Worm (Caenorhabditis elegans) whole organism, mixed stage, embryonic: ENCODE measurements around the gene sup-26.

Source experiments
- M03D4.4 ChIP-seq: sonication (generic microtip); optimal IDR thresholded peaks from 2 replicates; lab custom pipeline; 2017; ENCODE audit warnings: mild to moderate bottlenecking, missing genetic modification characterization, missing compliant biosample characterization
- bed-3 ChIP-seq: fragments of 200-800 bp; sonication (Bioruptor generic); optimal IDR thresholded peaks from 3 replicates; lab custom pipeline; 2018; ENCODE audit warnings: mild to moderate bottlenecking, missing genetic modification characterization, moderate library complexity, missing compliant biosample characterization
- blmp-1 ChIP-seq: fragments of 150-350 bp; optimal IDR thresholded peaks from 2 replicates; lab custom pipeline; 2014; ENCODE audit warnings: missing biosample characterization, missing genetic modification characterization
- ceh-39 ChIP-seq: fragments of 150-350 bp; optimal IDR thresholded peaks from 2 replicates; lab custom pipeline; 2014; ENCODE audit warnings: missing biosample characterization, missing genetic modification characterization
- ceh-83 ChIP-seq: fragments of 200-800 bp; sonication (Bioruptor generic); optimal IDR thresholded peaks from 2 replicates; lab custom pipeline; 2018; ENCODE audit warnings: mild to moderate bottlenecking, missing genetic modification characterization, missing compliant biosample characterization
- ces-1 ChIP-seq: fragments of 150-350 bp; optimal IDR thresholded peaks from 2 replicates; lab custom pipeline; 2014; ENCODE audit warnings: missing biosample characterization, missing genetic modification reagents, missing genetic modification characterization
- cnd-1 ChIP-seq: fragments of 200-800 bp; sonication (Bioruptor generic); optimal IDR thresholded peaks from 2 replicates; lab custom pipeline; 2018; ENCODE audit warnings: mild to moderate bottlenecking, missing genetic modification characterization, missing compliant biosample characterization
- drap-1 ChIP-seq: fragments of 200-800 bp; sonication (Bioruptor generic); optimal IDR thresholded peaks from 3 replicates; lab custom pipeline; 2018; ENCODE audit warnings: mild to moderate bottlenecking, missing genetic modification characterization, missing compliant biosample characterization
- elt-1 ChIP-seq: sonication (generic microtip); optimal IDR thresholded peaks from 2 replicates; lab custom pipeline; 2017; ENCODE audit warnings: missing genetic modification characterization, mild to moderate bottlenecking, missing compliant biosample characterization, antibody characterized with exemption, moderate library complexity, borderline replicate concordance; ENCODE audit not compliant: insufficient read depth
- elt-3 ChIP-seq: fragments of 150-350 bp; optimal IDR thresholded peaks from 2 replicates; lab custom pipeline; 2014; ENCODE audit warnings: missing biosample characterization, missing genetic modification characterization
- ham-2 ChIP-seq: fragments of 200-800 bp; sonication (Bioruptor generic); optimal IDR thresholded peaks from 2 replicates; lab custom pipeline; 2018; ENCODE audit warnings: mild to moderate bottlenecking, missing genetic modification characterization, missing compliant biosample characterization
- hlh-1 ChIP-seq: fragments of 150-350 bp; optimal IDR thresholded peaks from 2 replicates; lab custom pipeline; 2014; ENCODE audit warnings: missing biosample characterization, missing genetic modification reagents, missing genetic modification characterization
- lin-13 ChIP-seq: fragments of 150-350 bp; optimal IDR thresholded peaks from 2 replicates; lab custom pipeline; 2014; ENCODE audit warnings: missing biosample characterization, missing genetic modification characterization
- lsy-2 ChIP-seq: fragments of 150-350 bp; optimal IDR thresholded peaks from 2 replicates; lab custom pipeline; 2014; ENCODE audit warnings: missing biosample characterization, missing genetic modification characterization
- mab-5 ChIP-seq: fragments of 150-350 bp; optimal IDR thresholded peaks from 2 replicates; lab custom pipeline; 2014; ENCODE audit warnings: missing biosample characterization, missing genetic modification characterization
- mep-1 ChIP-seq: fragments of 150-350 bp; optimal IDR thresholded peaks from 2 replicates; lab custom pipeline; 2017; ENCODE audit warnings: missing biosample characterization, missing genetic modification reagents, missing genetic modification characterization, inconsistent platforms
- mls-2 ChIP-seq: sonication (generic microtip); optimal IDR thresholded peaks from 2 replicates; lab custom pipeline; 2016; ENCODE audit warnings: mild to moderate bottlenecking, missing genetic modification characterization, moderate library complexity, missing compliant biosample characterization
- nhr-12 ChIP-seq: fragments of 150-350 bp; optimal IDR thresholded peaks from 2 replicates; lab custom pipeline; 2014; ENCODE audit warnings: missing biosample characterization, missing genetic modification characterization
- nhr-2 ChIP-seq: fragments of 150-350 bp; optimal IDR thresholded peaks from 2 replicates; lab custom pipeline; 2014; ENCODE audit warnings: missing biosample characterization, missing genetic modification characterization
- nhr-237 ChIP-seq: fragments of 150-350 bp; optimal IDR thresholded peaks from 2 replicates; lab custom pipeline; 2014; ENCODE audit warnings: missing biosample characterization, missing genetic modification characterization
- nhr-28 ChIP-seq: fragments of 150-350 bp; optimal IDR thresholded peaks from 2 replicates; lab custom pipeline; 2014; ENCODE audit warnings: missing biosample characterization, missing genetic modification characterization
- nhr-76 ChIP-seq: sonication (generic microtip); optimal IDR thresholded peaks from 2 replicates; lab custom pipeline; 2017; ENCODE audit warnings: missing biosample characterization, missing genetic modification characterization
- pha-4 ChIP-seq: fragments of 150-350 bp; optimal IDR thresholded peaks from 2 replicates; lab custom pipeline; 2018; ENCODE audit warnings: missing biosample characterization, missing genetic modification reagents, missing genetic modification characterization
- sem-2 ChIP-seq: fragments of 200-800 bp; sonication (Bioruptor generic); optimal IDR thresholded peaks from 2 replicates; lab custom pipeline; 2018; ENCODE audit warnings: mild to moderate bottlenecking, missing genetic modification characterization, missing compliant biosample characterization
- sptf-1 ChIP-seq: sonication (generic microtip); optimal IDR thresholded peaks from 2 replicates; lab custom pipeline; 2017; ENCODE audit warnings: mild to moderate bottlenecking, missing genetic modification characterization, moderate library complexity, missing compliant biosample characterization
- tbx-8 ChIP-seq: fragments of 200-800 bp; sonication (Bioruptor generic); optimal IDR thresholded peaks from 2 replicates; lab custom pipeline; 2018; ENCODE audit warnings: mild to moderate bottlenecking, missing genetic modification characterization, moderate library complexity, missing compliant biosample characterization
- unc-120 ChIP-seq: sonication (generic microtip); optimal IDR thresholded peaks from 2 replicates; lab custom pipeline; 2017; ENCODE audit warnings: missing genetic modification characterization, missing compliant biosample characterization; ENCODE audit not compliant: poor library complexity, severe bottlenecking
- unc-39 ChIP-seq: fragments of 150-350 bp; optimal IDR thresholded peaks from 2 replicates; lab custom pipeline; 2014; ENCODE audit warnings: missing biosample characterization, missing genetic modification characterization
- unc-62 ChIP-seq: fragments of 150-350 bp; optimal IDR thresholded peaks from 2 replicates; lab custom pipeline; 2014; ENCODE audit warnings: missing biosample characterization, missing genetic modification reagents, missing genetic modification characterization
- zip-8 ChIP-seq: fragments of 150-350 bp; optimal IDR thresholded peaks from 2 replicates; lab custom pipeline; 2014; ENCODE audit warnings: missing biosample characterization, missing genetic modification characterization
- ztf-11 ChIP-seq: fragments of 150-350 bp; optimal IDR thresholded peaks from 2 replicates; lab custom pipeline; 2014; ENCODE audit warnings: missing biosample characterization, missing genetic modification characterization

The sup-26 gene

DNA sequence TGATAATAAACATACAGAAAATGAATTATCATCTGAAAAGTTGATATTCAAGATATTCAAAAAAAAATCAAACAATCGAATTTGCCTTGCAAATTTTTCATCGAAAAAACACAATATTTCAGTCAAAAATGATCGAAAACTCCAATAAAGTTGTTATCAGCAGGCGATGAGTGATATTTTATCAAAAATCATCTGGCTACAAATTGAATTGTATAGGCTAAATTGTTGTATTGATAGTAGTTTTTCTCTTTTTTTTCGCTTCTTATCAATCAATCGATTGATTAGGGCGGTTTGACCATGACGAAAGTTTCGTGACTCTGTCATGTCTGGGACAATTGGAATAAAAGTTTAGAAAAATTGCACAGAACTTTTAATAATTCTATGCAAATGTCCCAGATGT lies 39.9 kb downstream of the sup-26 start:
- no peak for TF ChIP-seq drap-1 (GFP tag; lab: Kevin White, UChicago)
- no peak for TF ChIP-seq M03D4.4
- no peak for TF ChIP-seq mab-5 (tag; lab: Kevin White, UChicago)
- TF ChIP-seq unc-39 = no peak
- TF ChIP-seq tbx-8 (GFP tag; lab: Kevin White, UChicago) = no peak
- no peak for TF ChIP-seq ceh-83 (GFP tag; lab: Kevin White, UChicago)
- no peak for TF ChIP-seq lsy-2 (tag; lab: Kevin White, UChicago)
- TF ChIP-seq sem-2 (GFP tag; lab: Kevin White, UChicago) = no peak
- TF ChIP-seq mls-2 (tag; lab: Kevin White, UChicago) = no peak
- no peak for TF ChIP-seq ces-1 (GFP tag; lab: Kevin White, UChicago)
- no peak for TF ChIP-seq elt-3 (tag; lab: Kevin White, UChicago)
- no peak for TF ChIP-seq elt-1 (tag; lab: Kevin White, UChicago)
- TF ChIP-seq zip-8 (tag; lab: Kevin White, UChicago) = no peak
- no peak for TF ChIP-seq cnd-1 (tag; lab: Kevin White, UChicago)

DNA sequence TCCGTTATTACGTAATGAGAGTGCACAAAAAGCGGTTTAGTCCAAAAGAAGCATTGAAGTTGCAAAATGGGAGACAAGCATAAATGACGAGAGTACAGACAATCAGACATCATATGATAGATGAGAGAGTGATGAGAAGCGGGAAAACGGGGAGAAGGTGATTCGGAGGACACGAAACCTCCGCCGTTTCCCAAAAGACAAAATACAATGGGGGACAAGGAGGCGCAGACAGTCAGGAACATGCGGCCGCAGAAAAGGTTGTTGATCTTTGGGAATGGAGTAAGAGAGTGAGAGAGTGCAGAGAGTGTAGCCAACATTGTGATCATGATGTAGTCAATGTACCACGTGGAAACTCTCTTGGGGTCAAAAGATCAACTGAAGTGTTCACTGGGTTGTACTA lies 42.4 kb downstream of the sup-26 start:
- no peak for TF ChIP-seq ceh-83 (GFP tag; lab: Kevin White, UChicago)
- TF ChIP-seq mep-1 = peak; percentile 57
- peak; percentile 59 for TF ChIP-seq ces-1 (GFP tag; lab: Kevin White, UChicago)
- peak; percentile 84 for TF ChIP-seq unc-62 (GFP tag; lab: Kevin White, UChicago)
- peak; percentile 92 for TF ChIP-seq pha-4 (tag; lab: Kevin White, UChicago)
- TF ChIP-seq nhr-237 (tag; lab: Kevin White, UChicago) = peak; percentile 85
- peak; percentile 37 for TF ChIP-seq sptf-1 (tag; lab: Kevin White, UChicago)
- peak; percentile 25 for TF ChIP-seq lsy-2 (tag; lab: Kevin White, UChicago)
- TF ChIP-seq nhr-28 (tag; lab: Kevin White, UChicago) = peak; percentile 76
- peak; percentile 77 for TF ChIP-seq ham-2
- TF ChIP-seq cnd-1 (tag; lab: Kevin White, UChicago) = no peak
- peak; percentile 30 for TF ChIP-seq mls-2 (tag; lab: Kevin White, UChicago)
- TF ChIP-seq elt-1 (tag; lab: Kevin White, UChicago) = peak; percentile 57
- TF ChIP-seq mab-5 (tag; lab: Kevin White, UChicago) = no peak
- no peak for TF ChIP-seq tbx-8 (GFP tag; lab: Kevin White, UChicago)
- peak; percentile 40 for TF ChIP-seq hlh-1 (tag; lab: Kevin White, UChicago)
- no peak for TF ChIP-seq blmp-1
- TF ChIP-seq ztf-11 (tag; lab: Kevin White, UChicago) = peak; percentile 27
- TF ChIP-seq lin-13 (tag; lab: Kevin White, UChicago) = peak; percentile 35
- peak; percentile 59 for TF ChIP-seq zip-8 (tag; lab: Kevin White, UChicago)
- peak; percentile 94 for TF ChIP-seq nhr-12 (tag; lab: Kevin White, UChicago)
- TF ChIP-seq unc-120 (tag; lab: Kevin White, UChicago) = peak; percentile 96
- no peak for TF ChIP-seq nhr-2 (tag; lab: Kevin White, UChicago)
- TF ChIP-seq drap-1 (GFP tag; lab: Kevin White, UChicago) = peak; percentile 25
- TF ChIP-seq, all 35 proteins: peak for 18

DNA sequence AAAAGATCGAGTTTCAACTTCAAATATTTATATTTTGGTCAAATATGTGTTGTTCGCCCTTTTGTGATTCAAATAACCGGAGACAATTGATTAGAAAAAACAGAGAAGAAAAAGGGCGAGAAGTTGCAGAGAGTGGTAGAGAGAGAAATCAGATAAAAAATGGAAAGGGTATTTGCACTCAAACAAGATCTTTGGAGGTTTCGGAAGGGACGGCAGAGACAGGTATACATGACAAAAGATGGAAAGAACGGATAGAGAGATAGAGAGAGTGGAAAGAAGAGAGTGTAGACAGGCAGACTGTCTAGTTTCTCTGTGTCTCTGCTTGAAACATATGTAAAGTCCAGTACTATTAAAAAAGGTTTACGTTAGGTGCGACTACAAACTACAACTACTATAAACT lies 43.8 kb downstream of the sup-26 start:
- no peak for TF ChIP-seq nhr-76 (tag; lab: Kevin White, UChicago)
- TF ChIP-seq sptf-1 (tag; lab: Kevin White, UChicago) = no peak
- TF ChIP-seq lin-13 (tag; lab: Kevin White, UChicago) = peak; percentile 32
- peak; percentile 22 for TF ChIP-seq mep-1
- TF ChIP-seq unc-62 (GFP tag; lab: Kevin White, UChicago) = peak; percentile 2
- TF ChIP-seq elt-1 (tag; lab: Kevin White, UChicago) = peak; percentile 38

DNA sequence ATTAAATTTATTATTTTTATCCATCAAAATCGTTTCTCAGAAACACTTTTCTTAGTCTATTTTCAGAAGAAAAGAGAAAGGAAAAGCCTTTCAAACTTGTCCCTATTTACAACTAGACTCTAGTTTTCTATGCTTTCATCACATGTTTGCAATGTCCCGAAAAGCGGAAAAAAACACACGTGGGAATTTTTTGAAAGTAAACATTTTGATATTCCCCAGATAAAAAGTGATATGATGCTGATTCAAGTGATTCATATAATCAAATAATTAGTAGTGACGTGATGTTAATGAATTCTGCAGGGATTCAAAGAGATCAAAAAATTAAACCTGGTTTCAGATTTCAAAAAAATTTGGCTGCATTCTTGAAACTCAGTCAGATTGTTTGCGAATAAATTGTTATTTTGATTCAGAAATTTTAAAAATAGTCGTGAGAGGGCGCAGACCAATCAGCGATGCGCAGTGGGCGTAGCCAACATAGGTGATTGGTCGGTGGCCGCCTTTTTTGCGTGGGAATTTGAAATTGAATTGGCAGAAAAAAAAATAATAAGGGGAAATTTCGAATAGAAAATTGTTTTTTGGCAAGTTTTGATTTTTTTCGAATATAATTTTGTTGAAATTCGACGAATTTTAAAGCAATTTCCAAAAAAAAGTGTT lies 45.3 kb downstream of the sup-26 start:
- TF ChIP-seq bed-3 (GFP tag; lab: Kevin White, UChicago) (no peak), ceh-39 (no peak), elt-1 (tag; lab: Kevin White, UChicago) (no peak), ces-1 (GFP tag; lab: Kevin White, UChicago) (no peak), tbx-8 (GFP tag; lab: Kevin White, UChicago) (no peak), nhr-28 (tag; lab: Kevin White, UChicago) (no peak), pha-4 (tag; lab: Kevin White, UChicago) (no peak)
